Worm (Caenorhabditis elegans) whole organism, L1 larva: ENCODE results near the gene ipla-1.

Source experiments
- C04F5.9 ChIP-seq: sonication (generic microtip); optimal IDR thresholded peaks from 2 replicates; lab custom pipeline; 2016; ENCODE audit warnings: missing genetic modification characterization, missing compliant biosample characterization
- ama-1 ChIP-seq: fragments of 150-350 bp; optimal IDR thresholded peaks from 2 replicates; lab custom pipeline; 2014
- ces-1 ChIP-seq: fragments of 150-350 bp; optimal IDR thresholded peaks from 2 replicates; lab custom pipeline; 2014; ENCODE audit warnings: missing biosample characterization, missing genetic modification reagents, missing genetic modification characterization
- efl-3 ChIP-seq: fragments of 200-800 bp; sonication (Bioruptor generic); optimal IDR thresholded peaks from 2 replicates; lab custom pipeline; 2018; ENCODE audit warnings: mild to moderate bottlenecking, missing genetic modification characterization, missing compliant biosample characterization
- elt-2 ChIP-seq: sonication (generic microtip); optimal IDR thresholded peaks from 2 replicates; lab custom pipeline; 2016; ENCODE audit warnings: missing genetic modification characterization, mild to moderate bottlenecking, inconsistent platforms, missing compliant biosample characterization, missing genetic modification reagents
- elt-3 ChIP-seq, 6 experiments: fragments of 150-350 bp in 1 of 6; sonication (generic microtip); optimal IDR thresholded peaks; 2 replicates each; lab custom pipeline; 2017 to 2018; ENCODE audit warnings: missing biosample characterization in 6 of 6, missing genetic modification characterization in 6 of 6, inconsistent platforms in 1 of 6
- lin-39 ChIP-seq: fragments of 150-350 bp; optimal IDR thresholded peaks from 2 replicates; lab custom pipeline; 2014; ENCODE audit warnings: missing biosample characterization, missing genetic modification reagents, missing genetic modification characterization
- mep-1 ChIP-seq: fragments of 150-350 bp; optimal IDR thresholded peaks from 2 replicates; lab custom pipeline; 2014; ENCODE audit warnings: missing biosample characterization, missing genetic modification characterization
- nhr-20 ChIP-seq: sonication (generic microtip); optimal IDR thresholded peaks from 2 replicates; lab custom pipeline; 2016; ENCODE audit warnings: mild to moderate bottlenecking, missing genetic modification characterization, missing compliant biosample characterization
- rnt-1 ChIP-seq: sonication (generic microtip); optimal IDR thresholded peaks from 2 replicates; lab custom pipeline; 2016; ENCODE audit warnings: mild to moderate bottlenecking, missing genetic modification characterization, moderate library complexity, missing compliant biosample characterization
- unc-62 ChIP-seq: fragments of 150-350 bp; optimal IDR thresholded peaks from 2 replicates; lab custom pipeline; 2014; ENCODE audit warnings: missing biosample characterization, missing genetic modification reagents, missing genetic modification characterization
- ztf-11 ChIP-seq, 2 experiments: sonication (generic microtip); optimal IDR thresholded peaks; 2 replicates each; lab custom pipeline; 2016 to 2017; ENCODE audit warnings: missing genetic modification characterization in 2 of 2, missing biosample characterization in 1 of 2, missing compliant biosample characterization in 1 of 2

DNA sequence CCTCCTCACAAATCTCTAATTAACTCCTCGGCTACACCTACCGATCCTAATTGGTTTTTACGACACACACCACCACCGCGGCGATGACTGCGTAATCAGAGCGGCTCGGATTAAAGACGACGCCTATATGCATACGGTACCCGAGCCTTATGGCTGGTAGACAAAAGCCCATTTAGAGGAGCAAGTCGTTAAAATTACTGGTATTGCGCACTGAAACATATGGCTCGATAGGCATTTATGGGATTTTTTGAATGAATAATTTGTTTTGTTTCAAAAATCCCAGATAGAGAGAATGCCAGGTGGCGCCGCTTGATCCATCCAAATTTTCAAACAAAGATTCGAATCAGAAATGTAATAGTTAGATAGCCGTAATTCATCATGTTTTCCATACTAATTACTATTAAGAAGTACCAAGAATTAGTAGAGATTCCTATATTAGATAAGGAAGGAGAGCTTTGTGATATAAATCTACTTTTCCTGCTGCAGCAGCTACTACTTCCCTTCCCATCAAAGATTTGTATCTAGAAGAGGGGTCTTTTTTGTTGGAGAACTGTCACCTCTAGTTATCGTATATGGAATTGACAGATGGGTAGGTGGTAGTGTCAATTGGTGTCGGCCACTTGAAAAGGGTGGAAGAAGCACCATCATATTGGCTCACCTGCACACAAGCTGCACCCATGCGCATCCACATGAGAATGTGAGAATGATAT is 17.8 kb downstream of the ipla-1 start:
- TF ChIP-seq ztf-11 (tag; optimal IDR thresholded peaks at IDR 0.05; lab: Kevin White, UChicago): no peak
- TF ChIP-seq mep-1 (tag; lab: Kevin White, UChicago): no peak
- no peak for TF ChIP-seq lin-39 (tag; lab: Kevin White, UChicago)
- TF ChIP-seq ces-1 (GFP tag; lab: Kevin White, UChicago): no peak
- TF ChIP-seq nhr-20: no peak
- TF ChIP-seq C04F5.9 (tag; lab: Kevin White, UChicago): no peak
- no peak for TF ChIP-seq elt-2
- no peak for TF ChIP-seq efl-3 (GFP tag; lab: Kevin White, UChicago)
- no peak for TF ChIP-seq rnt-1 (tag; lab: Kevin White, UChicago)
- no peak for TF ChIP-seq ama-1 (lab: Kevin White, UChicago)
- TF ChIP-seq unc-62 (GFP tag; lab: Kevin White, UChicago): no peak
- TF ChIP-seq elt-3 (tag; optimal IDR thresholded peaks at IDR 0.05; lab: Kevin White, UChicago): no peak
